Fruit fly (Drosophila melanogaster) whole organism, prepupa: ENCODE data around the gene PpD3.

Source experiments
- Blimp-1 ChIP-seq: fragments of 200-800 bp; sonication (Bioruptor generic); optimal IDR thresholded peaks from 3 replicates; lab custom pipeline; 2017; ENCODE audit warnings: missing biosample characterization, missing genetic modification characterization, mild to moderate bottlenecking, moderate library complexity, missing genetic modification reagents
- CG10631 ChIP-seq: fragments of 200-800 bp; sonication (Bioruptor generic); optimal IDR thresholded peaks from 2 replicates; lab custom pipeline; 2016; ENCODE audit warnings: missing biosample characterization, missing genetic modification characterization
- CG10669 ChIP-seq: fragments of 200-800 bp; sonication (Bioruptor generic); optimal IDR thresholded peaks from 3 replicates; lab custom pipeline; 2018; ENCODE audit warnings: missing biosample characterization, mild to moderate bottlenecking, missing genetic modification characterization, moderate library complexity
- CG11762 ChIP-seq: fragments of 200-800 bp; sonication (Bioruptor generic); optimal IDR thresholded peaks from 3 replicates; lab custom pipeline; 2016; ENCODE audit warnings: missing biosample characterization, missing genetic modification characterization; ENCODE audit not compliant: insufficient read depth
- CG15336 ChIP-seq: fragments of 200-800 bp; sonication (Bioruptor generic); IDR thresholded peaks from 2 replicates; pipeline ENCODE4 v1.3.6; 2022; ENCODE audit warnings: missing biosample characterization, missing genetic modification characterization
- CG1621 ChIP-seq: fragments of 200-800 bp; sonication (Bioruptor generic); optimal IDR thresholded peaks from 3 replicates; lab custom pipeline; 2018; ENCODE audit warnings: missing biosample characterization, mild to moderate bottlenecking, missing genetic modification characterization
- CG3032 ChIP-seq: fragments of 200-800 bp; optimal IDR thresholded peaks from 2 replicates; lab custom pipeline; 2019; ENCODE audit warnings: missing biosample characterization, mild to moderate bottlenecking, missing genetic modification characterization, moderate library complexity
- CG32006 ChIP-seq: fragments of 200-800 bp; sonication (Bioruptor generic); optimal IDR thresholded peaks from 3 replicates; lab custom pipeline; 2017; ENCODE audit warnings: missing biosample characterization, mild to moderate bottlenecking, missing genetic modification characterization
- CG3919 ChIP-seq: fragments of 200-800 bp; sonication (Bioruptor generic); optimal IDR thresholded peaks from 3 replicates; lab custom pipeline; 2016; ENCODE audit warnings: missing biosample characterization, missing genetic modification characterization
- CG6163 ChIP-seq: fragments of 200-800 bp; sonication (Bioruptor generic); IDR thresholded peaks from 3 replicates; pipeline ENCODE4 v1.3.6; 2022; ENCODE audit warnings: missing biosample characterization, missing genetic modification characterization
- CG6276 ChIP-seq: fragments of 200-800 bp; sonication (Bioruptor generic); optimal IDR thresholded peaks from 2 replicates; lab custom pipeline; 2017; ENCODE audit warnings: missing biosample characterization, mild to moderate bottlenecking, missing genetic modification characterization
- CG6792 ChIP-seq: fragments of 200-800 bp; sonication (Bioruptor generic); optimal IDR thresholded peaks from 3 replicates; lab custom pipeline; 2016; ENCODE audit warnings: missing biosample characterization, missing genetic modification characterization
- CG6808 ChIP-seq: fragments of 200-800 bp; sonication (Bioruptor generic); optimal IDR thresholded peaks from 3 replicates; lab custom pipeline; 2017; ENCODE audit warnings: missing biosample characterization, missing genetic modification characterization, mild to moderate bottlenecking, moderate library complexity, missing genetic modification reagents
- CG7368 ChIP-seq: fragments of 200-800 bp; sonication (Bioruptor generic); optimal IDR thresholded peaks from 3 replicates; lab custom pipeline; 2016; ENCODE audit warnings: missing biosample characterization, missing genetic modification characterization
- CG8632 ChIP-seq: fragments of 200-800 bp; sonication (Bioruptor generic); optimal IDR thresholded peaks from 3 replicates; lab custom pipeline; 2016; ENCODE audit warnings: missing biosample characterization, missing genetic modification characterization
- CG9139 ChIP-seq: fragments of 200-800 bp; sonication (Bioruptor generic); optimal IDR thresholded peaks from 3 replicates; lab custom pipeline; 2017; ENCODE audit warnings: missing biosample characterization, mild to moderate bottlenecking, missing genetic modification characterization
- Eip75B ChIP-seq: fragments of 200-800 bp; sonication (Bioruptor generic); optimal IDR thresholded peaks from 3 replicates; lab custom pipeline; 2016; ENCODE audit warnings: missing biosample characterization, missing genetic modification characterization
- Eip78C ChIP-seq: fragments of 200-800 bp; sonication (Bioruptor generic); peaks from one replicate; lab custom pipeline; 2016; ENCODE audit warnings: missing biosample characterization, missing genetic modification characterization
- Ets21C ChIP-seq: fragments of 200-800 bp; sonication (Bioruptor generic); optimal IDR thresholded peaks from 3 replicates; lab custom pipeline; 2016; ENCODE audit warnings: missing biosample characterization, missing genetic modification characterization
- Ets96B ChIP-seq: fragments of 200-800 bp; optimal IDR thresholded peaks from 2 replicates; lab custom pipeline; 2019; ENCODE audit warnings: missing biosample characterization, mild to moderate bottlenecking, missing genetic modification characterization, moderate library complexity
- Gug ChIP-seq: fragments of 200-800 bp; sonication (Bioruptor generic); IDR thresholded peaks from 2 replicates; pipeline ENCODE4 v1.3.6; 2022; ENCODE audit warnings: missing biosample characterization, missing genetic modification characterization
- Hr39 ChIP-seq: fragments of 200-800 bp; sonication (Bioruptor generic); optimal IDR thresholded peaks from 2 replicates; lab custom pipeline; 2016; ENCODE audit warnings: missing biosample characterization, missing genetic modification characterization
- Hr4 ChIP-seq: fragments of 200-800 bp; sonication (Bioruptor generic); optimal IDR thresholded peaks from 3 replicates; lab custom pipeline; 2016; ENCODE audit warnings: missing biosample characterization, missing genetic modification characterization
- Lpt ChIP-seq: fragments of 200-800 bp; sonication (Bioruptor generic); optimal IDR thresholded peaks from 3 replicates; lab custom pipeline; 2016; ENCODE audit warnings: missing biosample characterization, missing genetic modification characterization
- Sox15 ChIP-seq: fragments of 200-800 bp; sonication (Bioruptor generic); optimal IDR thresholded peaks from 3 replicates; lab custom pipeline; 2016; ENCODE audit warnings: missing biosample characterization, missing genetic modification characterization
- acj6 ChIP-seq: fragments of 200-800 bp; sonication (Bioruptor generic); optimal IDR thresholded peaks from 3 replicates; lab custom pipeline; 2016; ENCODE audit warnings: missing biosample characterization, missing genetic modification characterization
- dsx ChIP-seq: fragments of 200-800 bp; optimal IDR thresholded peaks from 3 replicates; lab custom pipeline; 2019; ENCODE audit warnings: missing biosample characterization, mild to moderate bottlenecking, missing genetic modification characterization, moderate library complexity; ENCODE audit not compliant: poor library complexity, severe bottlenecking
- eg ChIP-seq: fragments of 200-800 bp; sonication (Bioruptor generic); IDR thresholded peaks from 3 replicates; pipeline ENCODE4 v1.3.6; 2022; ENCODE audit warnings: missing biosample characterization, missing genetic modification characterization
- esn ChIP-seq: fragments of 200-800 bp; sonication (Bioruptor generic); optimal IDR thresholded peaks from 2 replicates; lab custom pipeline; 2016; ENCODE audit warnings: missing biosample characterization, mild to moderate bottlenecking, missing genetic modification characterization, moderate library complexity
- fd59A ChIP-seq: fragments of 200-800 bp; sonication (Bioruptor generic); optimal IDR thresholded peaks from 2 replicates; lab custom pipeline; 2017; ENCODE audit warnings: missing biosample characterization, mild to moderate bottlenecking, missing genetic modification characterization, missing genetic modification reagents
- lz ChIP-seq: fragments of 200-800 bp; sonication (Bioruptor generic); optimal IDR thresholded peaks from 3 replicates; lab custom pipeline; 2016; ENCODE audit warnings: missing biosample characterization, missing genetic modification characterization
- net ChIP-seq: fragments of 200-800 bp; sonication (Bioruptor generic); optimal IDR thresholded peaks from 3 replicates; lab custom pipeline; 2016; ENCODE audit warnings: missing biosample characterization, missing genetic modification characterization
- ss ChIP-seq, 2 experiments: fragments of 200-800 bp; sonication (Bioruptor generic); optimal IDR thresholded peaks; 2 replicates in 1 of 2; 3 replicates in 1 of 2; lab custom pipeline; 2017 to 2018; ENCODE audit warnings: mild to moderate bottlenecking in 2 of 2, missing biosample characterization in 2 of 2, missing genetic modification characterization in 2 of 2, moderate library complexity in 1 of 2
- svp ChIP-seq: fragments of 200-800 bp; sonication (Bioruptor generic); peaks from one replicate; lab custom pipeline; 2016; ENCODE audit warnings: missing biosample characterization, missing genetic modification characterization
- vri ChIP-seq: fragments of 200-800 bp; sonication (Bioruptor generic); optimal IDR thresholded peaks from 3 replicates; lab custom pipeline; 2016; ENCODE audit warnings: missing biosample characterization, mild to moderate bottlenecking, missing genetic modification characterization

PpD3 gene

dm6 chr3R:9777941-9778360, 30.3 kb downstream of the PpD3 start, which contains the start of gene RpS29 (continued):
- TF ChIP-seq Ets21C (GFP tag; lab: Kevin White, UChicago), result no peak
- peak; percentile 38 to 71 for TF ChIP-seq ss (GFP tag; optimal IDR thresholded peaks at IDR 0.05; lab: Kevin White, UChicago)
- TF ChIP-seq Gug (GFP tag; lab: Robert Waterston, UW), result no peak
- peak; percentile 72 for TF ChIP-seq CG1621 (tag; lab: Kevin White, UChicago)
- peak; percentile 38 for TF ChIP-seq CG6792 (GFP tag; lab: Kevin White, UChicago)
- TF ChIP-seq CG3032 (tag; lab: Kevin White, UChicago), result peak; percentile 47
- TF ChIP-seq CG7368 (GFP tag; lab: Kevin White, UChicago), result peak; percentile 49

dm6 chr3R:9779764-9780163, 32.1 kb downstream of the PpD3 start, which contains the start of gene CG12947:
Gene CG12947 (plus strand): TSS chr3R:9780064.
- 0 out of 3 replicates have a peak, but pooled peaks have one; percentile 22 for TF ChIP-seq eg (GFP tag; lab: Robert Waterston, UW)
- TF ChIP-seq CG6276 (GFP tag; lab: Kevin White, UChicago), result peak; percentile 12
- peak; percentile 65 for TF ChIP-seq Eip78C (GFP tag; lab: Kevin White, UChicago)
- peak; percentile 1 for TF ChIP-seq CG1621 (tag; lab: Kevin White, UChicago)
- TF ChIP-seq CG15336 (GFP tag; lab: Robert Waterston, UW), result peak; percentile 27; the same call in 1 of the 2 replicates
- no peak for TF ChIP-seq Hr4
- no peak for TF ChIP-seq CG32006 (GFP tag; lab: Kevin White, UChicago)

- TF ChIP-seq net (GFP tag; lab: Kevin White, UChicago) (no peak), Eip78C (GFP tag; lab: Kevin White, UChicago) (peak; percentile 55), CG15336 (GFP tag; lab: Robert Waterston, UW) (peak; percentile 42), svp (GFP tag; lab: Kevin White, UChicago) (peak; percentile 78), acj6 (GFP tag; lab: Kevin White, UChicago) (peak; percentile 5), CG7368 (GFP tag; lab: Kevin White, UChicago) (no peak), CG10631 (GFP tag; lab: Kevin White, UChicago) (peak; percentile 32), Sox15 (GFP tag; lab: Kevin White, UChicago) (no peak), Ets96B (tag; lab: Kevin White, UChicago) (peak; percentile 9), Hr4 (peak; percentile 0), CG32006 (GFP tag; lab: Kevin White, UChicago) (peak; percentile 41), esn (peak; percentile 7), Eip75B (GFP tag; lab: Kevin White, UChicago) (no peak), vri (GFP tag; lab: Kevin White, UChicago) (peak; percentile 23), eg (GFP tag; lab: Robert Waterston, UW) (peak; percentile 36; the same call in 1 of the 3 replicates)
Observed at dm6 chr3R:9783240-9783917, 35.7 kb downstream of the PpD3 start.

- TF ChIP-seq CG15336 (GFP tag; lab: Robert Waterston, UW) (0 out of 2 replicates have a peak, but pooled peaks have one; percentile 16), ss (GFP tag; optimal IDR thresholded peaks at IDR 0.05; lab: Kevin White, UChicago) (peak in 1 of 2 experiments; percentile 18), Ets96B (tag; lab: Kevin White, UChicago) (no peak), svp (GFP tag; lab: Kevin White, UChicago) (peak; percentile 70), dsx (GFP tag; lab: Kevin White, UChicago) (no peak), CG6163 (GFP tag; lab: Robert Waterston, UW) (no peak)
Observed at dm6 chr3R:9784341-9785062, 36.8 kb downstream of the PpD3 start, which contains the start of the genes MtnA and CG8500. Gene MtnA (minus strand): TSS chr3R:9784370. Gene CG8500 (plus strand): TSS chr3R:9784653.

- TF ChIP-seq Ets21C (GFP tag; lab: Kevin White, UChicago) (no peak), CG9139 (no peak), CG6276 (GFP tag; lab: Kevin White, UChicago) (no peak), CG10669 (GFP tag; lab: Kevin White, UChicago) (no peak), Hr39 (GFP tag; lab: Kevin White, UChicago) (peak; percentile 68), Gug (GFP tag; lab: Robert Waterston, UW) (0 out of 2 replicates have a peak, but pooled peaks have one; percentile 9), acj6 (GFP tag; lab: Kevin White, UChicago) (peak; percentile 47), CG6808 (GFP tag; lab: Kevin White, UChicago) (no peak), Ets96B (tag; lab: Kevin White, UChicago) (peak; percentile 38), fd59A (GFP tag; lab: Kevin White, UChicago) (no peak), CG8632 (GFP tag; lab: Kevin White, UChicago) (no peak), lz (GFP tag; lab: Kevin White, UChicago) (peak; percentile 65), CG10631 (GFP tag; lab: Kevin White, UChicago) (no peak), CG6163 (GFP tag; lab: Robert Waterston, UW) (no peak), Eip75B (GFP tag; lab: Kevin White, UChicago) (no peak), eg (GFP tag; lab: Robert Waterston, UW) (no peak), Lpt (GFP tag; lab: Kevin White, UChicago) (no peak), svp (GFP tag; lab: Kevin White, UChicago) (no peak), CG3919 (GFP tag; lab: Kevin White, UChicago) (no peak), CG11762 (no peak), Blimp-1 (no peak), Sox15 (GFP tag; lab: Kevin White, UChicago) (peak; percentile 13)
Observed at dm6 chr3R:9791177-9791806, 43.6 kb downstream of the PpD3 start, which contains the start of the genes CG12945 and CG8507. Gene CG12945 (minus strand): TSS chr3R:9791221. Gene CG8507 (plus strand): TSS chr3R:9791483.
